Fruit fly (Drosophila melanogaster) whole organism, embryonic: ENCODE results near the gene CG18557.

ENCODE experiments used
- CG11085 ChIP-seq: fragments of 200-800 bp; sonication (Bioruptor generic); IDR thresholded peaks from 2 replicates; pipeline ENCODE4 v1.3.6; 2022; ENCODE audit warnings: missing biosample characterization, missing genetic modification characterization
- CG11560 ChIP-seq: fragments of 200-800 bp; sonication (Bioruptor generic); IDR thresholded peaks from 3 replicates; pipeline ENCODE4 v1.3.6; 2022; ENCODE audit warnings: missing biosample characterization, missing genetic modification characterization
- CG13775 ChIP-seq: fragments of 200-800 bp; sonication (Bioruptor generic); optimal IDR thresholded peaks from 3 replicates; lab custom pipeline; 2017; ENCODE audit warnings: missing biosample characterization, mild to moderate bottlenecking, missing genetic modification characterization
- CG17186 ChIP-seq: fragments of 200-800 bp; sonication (Bioruptor generic); optimal IDR thresholded peaks from 3 replicates; lab custom pipeline; 2017; ENCODE audit warnings: missing biosample characterization, missing genetic modification reagents, missing genetic modification characterization
- CG2199 ChIP-seq: fragments of 200-800 bp; sonication (Bioruptor generic); IDR thresholded peaks from 3 replicates; pipeline ENCODE4 v1.3.6; 2022; ENCODE audit warnings: missing biosample characterization, missing genetic modification characterization
- CG3281 ChIP-seq: fragments of 200-800 bp; sonication (Bioruptor generic); optimal IDR thresholded peaks from 3 replicates; lab custom pipeline; 2017; ENCODE audit warnings: missing biosample characterization, mild to moderate bottlenecking, missing genetic modification characterization
- CG3407 ChIP-seq: fragments of 200-800 bp; sonication (Bioruptor generic); optimal IDR thresholded peaks from 2 replicates; lab custom pipeline; 2018; ENCODE audit warnings: missing biosample characterization, mild to moderate bottlenecking, missing genetic modification characterization
- CG34376 ChIP-seq: fragments of 200-800 bp; sonication (Bioruptor generic); optimal IDR thresholded peaks from 2 replicates; lab custom pipeline; 2018; ENCODE audit warnings: missing biosample characterization, mild to moderate bottlenecking, missing genetic modification characterization
- CG4617 ChIP-seq: fragments of 200-800 bp; sonication (Bioruptor generic); optimal IDR thresholded peaks from 3 replicates; lab custom pipeline; 2016; ENCODE audit warnings: missing biosample characterization, missing genetic modification characterization, borderline replicate concordance
- CG6813 ChIP-seq: fragments of 200-800 bp; sonication (Bioruptor generic); optimal IDR thresholded peaks from 2 replicates; lab custom pipeline; 2017; ENCODE audit warnings: missing biosample characterization, missing genetic modification characterization, mild to moderate bottlenecking, moderate library complexity, missing genetic modification reagents
- CG7745 ChIP-seq: fragments of 200-800 bp; sonication (Bioruptor generic); optimal IDR thresholded peaks from 2 replicates; lab custom pipeline; 2018; ENCODE audit warnings: missing biosample characterization, mild to moderate bottlenecking, missing genetic modification characterization, moderate library complexity
- CG7786 ChIP-seq: fragments of 200-800 bp; sonication (Bioruptor generic); optimal IDR thresholded peaks from 2 replicates; lab custom pipeline; 2016; ENCODE audit warnings: missing biosample characterization, missing genetic modification characterization
- CG7963 ChIP-seq: fragments of 200-800 bp; sonication (Bioruptor generic); IDR thresholded peaks from 3 replicates; pipeline ENCODE4 v1.3.6; 2022; ENCODE audit warnings: missing biosample characterization, missing genetic modification characterization; ENCODE audit not compliant: partially characterized antibody
- CHES-1-like ChIP-seq: fragments of 200-800 bp; sonication (Bioruptor generic); optimal IDR thresholded peaks from 2 replicates; lab custom pipeline; 2016; ENCODE audit warnings: missing biosample characterization, missing genetic modification characterization
- Dad ChIP-seq: fragments of 200-800 bp; sonication (Bioruptor generic); optimal IDR thresholded peaks from 3 replicates; lab custom pipeline; 2016; ENCODE audit warnings: missing biosample characterization, missing genetic modification characterization
- Doc2 ChIP-seq: fragments of 200-800 bp; sonication (Bioruptor generic); IDR thresholded peaks from 2 replicates; pipeline ENCODE4 v1.3.6; 2022; ENCODE audit warnings: missing biosample characterization, missing genetic modification characterization
- Elba2 ChIP-seq: fragments of 200-800 bp; sonication (Bioruptor generic); optimal IDR thresholded peaks from 3 replicates; lab custom pipeline; 2016; ENCODE audit warnings: missing biosample characterization, missing genetic modification characterization
- GATAe ChIP-seq: fragments of 200-800 bp; sonication (Bioruptor generic); conservative IDR thresholded peaks from 2 replicates; pipeline ENCODE4 v1.3.6; 2022; ENCODE audit warnings: missing biosample characterization, missing genetic modification characterization
- HHEX ChIP-seq: fragments of 200-800 bp; sonication (Bioruptor generic); optimal IDR thresholded peaks from 3 replicates; lab custom pipeline; 2017; ENCODE audit warnings: missing biosample characterization, mild to moderate bottlenecking, missing genetic modification characterization, missing genetic modification reagents
- HLH4C ChIP-seq: fragments of 200-800 bp; sonication (Bioruptor generic); IDR thresholded peaks from 3 replicates; pipeline ENCODE4 v1.3.6; 2022; ENCODE audit warnings: missing biosample characterization, missing genetic modification characterization; ENCODE audit not compliant: partially characterized antibody
- Hey ChIP-seq: fragments of 200-800 bp; sonication (Bioruptor generic); optimal IDR thresholded peaks from 3 replicates; lab custom pipeline; 2018; ENCODE audit warnings: missing biosample characterization, mild to moderate bottlenecking, missing genetic modification characterization
- Hmr ChIP-seq: fragments of 200-800 bp; sonication (Bioruptor generic); optimal IDR thresholded peaks from 3 replicates; lab custom pipeline; 2017; ENCODE audit warnings: mild to moderate bottlenecking, missing biosample characterization, missing genetic modification reagents, missing genetic modification characterization
- MBD-R2 ChIP-seq: fragments of 200-800 bp; sonication (Bioruptor generic); IDR thresholded peaks from 2 replicates; pipeline ENCODE4 v1.3.6; 2022; ENCODE audit warnings: missing biosample characterization, missing genetic modification characterization
- Mad ChIP-seq: fragments of 200-800 bp; sonication (Bioruptor generic); optimal IDR thresholded peaks from 2 replicates; lab custom pipeline; 2016; ENCODE audit warnings: missing biosample characterization, missing genetic modification characterization
- Optix ChIP-seq: fragments of 200-800 bp; sonication (Bioruptor generic); IDR thresholded peaks from 3 replicates; pipeline ENCODE4 v1.3.6; 2022; ENCODE audit warnings: missing biosample characterization, missing genetic modification characterization
- Rfx ChIP-seq: fragments of 200-800 bp; sonication (Bioruptor generic); IDR thresholded peaks from 2 replicates; pipeline ENCODE4 v1.3.6; 2022; ENCODE audit warnings: missing biosample characterization, missing genetic modification characterization
- Scr ChIP-seq: fragments of 200-800 bp; sonication (Bioruptor generic); IDR thresholded peaks from 2 replicates; pipeline ENCODE4 v1.3.6; 2022; ENCODE audit warnings: missing biosample characterization, missing genetic modification characterization; ENCODE audit not compliant: partially characterized antibody
- Sox100B ChIP-seq: fragments of 200-800 bp; sonication (Bioruptor generic); optimal IDR thresholded peaks from 3 replicates; lab custom pipeline; 2018; ENCODE audit warnings: missing biosample characterization, mild to moderate bottlenecking, missing genetic modification characterization
- Sry-β ChIP-seq: fragments of 200-800 bp; sonication (Bioruptor generic); optimal IDR thresholded peaks from 2 replicates; lab custom pipeline; 2018; ENCODE audit warnings: missing biosample characterization, mild to moderate bottlenecking, missing genetic modification characterization, moderate library complexity
- Taf1 ChIP-seq: fragments of 200-800 bp; sonication (Bioruptor generic); IDR thresholded peaks from 2 replicates; pipeline ENCODE4 v1.3.6; 2022; ENCODE audit warnings: missing biosample characterization, missing genetic modification characterization
- ash1 ChIP-seq: fragments of 200-800 bp; sonication (Bioruptor generic); optimal IDR thresholded peaks from 2 replicates; lab custom pipeline; 2018; ENCODE audit warnings: missing biosample characterization, mild to moderate bottlenecking, missing genetic modification characterization
- btn ChIP-seq: fragments of 200-800 bp; sonication (Bioruptor generic); optimal IDR thresholded peaks from 2 replicates; lab custom pipeline; 2016; ENCODE audit warnings: missing biosample characterization, missing genetic modification characterization
- cg ChIP-seq: fragments of 200-800 bp; sonication (Bioruptor generic); optimal IDR thresholded peaks from 3 replicates; lab custom pipeline; 2019; ENCODE audit warnings: missing biosample characterization, mild to moderate bottlenecking, missing genetic modification characterization, moderate library complexity
- chm ChIP-seq: fragments of 200-800 bp; sonication (Bioruptor generic); IDR thresholded peaks from 2 replicates; pipeline ENCODE4 v1.3.6; 2022; ENCODE audit warnings: missing biosample characterization, missing genetic modification characterization
- danr ChIP-seq: fragments of 200-800 bp; sonication (Bioruptor generic); IDR thresholded peaks from 2 replicates; pipeline ENCODE4 v1.3.6; 2022; ENCODE audit warnings: missing biosample characterization, missing genetic modification characterization
- dpn ChIP-seq, 2 experiments: fragments of 200-800 bp; sonication (Bioruptor generic); optimal IDR thresholded peaks; 3 replicates each; lab custom pipeline; 2016; ENCODE audit warnings: missing biosample characterization in 2 of 2, missing genetic modification characterization in 2 of 2
- en ChIP-seq: fragments of 200-800 bp; sonication (Bioruptor generic); optimal IDR thresholded peaks from 2 replicates; lab custom pipeline; 2016; ENCODE audit warnings: missing biosample characterization, missing genetic modification characterization
- esg ChIP-seq: fragments of 200-800 bp; sonication (Bioruptor generic); conservative IDR thresholded peaks from 2 replicates; pipeline ENCODE4 v1.3.6; 2022; ENCODE audit warnings: missing biosample characterization, missing genetic modification characterization
- grn ChIP-seq: fragments of 200-800 bp; sonication (Bioruptor generic); optimal IDR thresholded peaks from 3 replicates; lab custom pipeline; 2017; ENCODE audit warnings: missing biosample characterization, missing genetic modification characterization
- gsb ChIP-seq: fragments of 200-800 bp; sonication (Bioruptor generic); IDR thresholded peaks from 2 replicates; pipeline ENCODE4 v1.3.6; 2022; ENCODE audit warnings: missing biosample characterization, missing genetic modification characterization
- hbn ChIP-seq: fragments of 200-800 bp; sonication (Bioruptor generic); IDR thresholded peaks from 2 replicates; pipeline ENCODE4 v1.3.6; 2022; ENCODE audit warnings: missing biosample characterization, missing genetic modification characterization; ENCODE audit not compliant: partially characterized antibody
- inv ChIP-seq: fragments of 200-800 bp; sonication (Bioruptor generic); IDR thresholded peaks from 2 replicates; pipeline ENCODE4 v1.3.6; 2022; ENCODE audit warnings: missing biosample characterization, missing genetic modification characterization; ENCODE audit not compliant: partially characterized antibody
- lov ChIP-seq, 2 experiments: fragments of 200-800 bp in 1 of 2; fragments of >200 bp in 1 of 2; sonication (Bioruptor generic) in 1 of 2; IDR thresholded peaks in 1 of 2; optimal IDR thresholded peaks in 1 of 2; 2 replicates in 1 of 2; 3 replicates in 1 of 2; pipeline versions ENCODE4 v1.3.6 to Lab custom; 2017 to 2022; ENCODE audit warnings: missing biosample characterization in 1 of 2, missing genetic modification characterization in 1 of 2
- mirr ChIP-seq: fragments of 200-800 bp; sonication (Bioruptor generic); optimal IDR thresholded peaks from 3 replicates; lab custom pipeline; 2018; ENCODE audit warnings: missing biosample characterization, mild to moderate bottlenecking, missing genetic modification characterization
- nerfin-2 ChIP-seq: fragments of 200-800 bp; sonication (Bioruptor generic); IDR thresholded peaks from 2 replicates; pipeline ENCODE4 v1.3.6; 2022; ENCODE audit warnings: missing biosample characterization, missing genetic modification characterization; ENCODE audit not compliant: partially characterized antibody
- so ChIP-seq: fragments of 200-800 bp; sonication (Bioruptor generic); IDR thresholded peaks from 3 replicates; pipeline ENCODE4 v1.3.6; 2022; ENCODE audit warnings: missing biosample characterization, missing genetic modification characterization
- tio ChIP-seq: fragments of 200-800 bp; sonication (Bioruptor generic); optimal IDR thresholded peaks from 2 replicates; lab custom pipeline; 2017; ENCODE audit warnings: missing biosample characterization, missing genetic modification characterization, inconsistent platforms
- twi ChIP-seq: fragments of 200-800 bp; optimal IDR thresholded peaks from 2 replicates; lab custom pipeline; 2019; ENCODE audit warnings: missing biosample characterization, mild to moderate bottlenecking, missing genetic modification characterization, moderate library complexity
- wdn ChIP-seq: fragments of 200-800 bp; sonication (Bioruptor generic); IDR thresholded peaks from 2 replicates; pipeline ENCODE4 v1.3.6; 2022; ENCODE audit warnings: missing biosample characterization, missing genetic modification characterization

CG18557 gene

DNA sequence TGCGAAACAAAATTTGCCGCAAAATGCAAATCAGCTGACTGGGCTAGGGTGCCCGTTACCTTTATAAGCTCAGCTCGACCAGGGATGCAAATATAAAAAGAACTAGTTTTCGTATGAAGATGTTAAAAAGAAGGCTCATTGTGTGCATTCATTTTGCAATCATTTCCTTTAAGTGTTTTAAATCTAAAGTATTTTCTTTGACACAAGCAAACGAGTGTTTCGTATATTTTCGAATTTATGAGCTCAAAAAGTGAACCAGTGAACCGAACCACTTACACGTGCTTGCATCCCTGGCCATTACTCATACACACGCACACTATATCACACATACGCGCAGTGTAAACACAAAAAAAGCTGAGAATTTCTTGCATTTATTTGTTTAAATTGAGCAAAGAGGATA lies 32.7 kb upstream of the CG18557 start, which contains the start of the genes Prx6a and Sbat (continued):
- peak; percentile 91 for TF ChIP-seq CG34376 (GFP tag; lab: Kevin White, UChicago)
- TF ChIP-seq grn = no peak
- no peak for TF ChIP-seq CG3407 (GFP tag; lab: Kevin White, UChicago)
- no peak for TF ChIP-seq HLH4C (GFP tag; lab: Robert Waterston, UW)
- TF ChIP-seq CG6813 (GFP tag; lab: Kevin White, UChicago) = peak; percentile 25
- no peak for TF ChIP-seq CG7745 (tag; lab: Kevin White, UChicago)
- TF ChIP-seq CG17186 (GFP tag; lab: Kevin White, UChicago) = peak; percentile 23
- TF ChIP-seq esg (GFP tag; lab: Robert Waterston, UW) = peak; percentile 64
- peak; percentile 76 for TF ChIP-seq CG3281 (GFP tag; lab: Kevin White, UChicago)
- TF ChIP-seq Sox100B (GFP tag; lab: Kevin White, UChicago) = peak; percentile 50
- peak; percentile 34; the same call in 1 of the 2 replicates for TF ChIP-seq wdn
- peak; percentile 58; the same call in 1 of the 2 replicates for TF ChIP-seq Taf1 (GFP tag; lab: Robert Waterston, UW)
- TF ChIP-seq Dad (GFP tag; lab: Kevin White, UChicago) = peak; percentile 64
- peak; percentile 78 for TF ChIP-seq Hmr
- TF ChIP-seq GATAe = no peak; the same call in 1 of the 2 replicates
- peak; percentile 82 for TF ChIP-seq Rfx (GFP tag; lab: Robert Waterston, UW)
- no peak for TF ChIP-seq CG2199 (GFP tag; lab: Robert Waterston, UW)
- TF ChIP-seq Scr = peak; percentile 32; the same call in 1 of the 2 replicates
- TF ChIP-seq btn (GFP tag; lab: Kevin White, UChicago) = no peak
- TF ChIP-seq gsb (GFP tag; lab: Robert Waterston, UW) = 0 out of 2 replicates have a peak, but pooled peaks have one; percentile 30
- peak; percentile 67 for TF ChIP-seq HHEX (GFP tag; lab: Kevin White, UChicago)
- 0 out of 2 replicates have a peak, but pooled peaks have one; percentile 17 for TF ChIP-seq danr (GFP tag; lab: Robert Waterston, UW)
- TF ChIP-seq en (GFP tag; lab: Kevin White, UChicago) = peak; percentile 45
- TF ChIP-seq Sry-β (GFP tag; lab: Kevin White, UChicago) = peak; percentile 53
- peak; percentile 54; the same call in 1 of the 3 replicates for TF ChIP-seq CG11560 (tag; lab: Robert Waterston, UW)
- peak; percentile 53; the same call in 2 of the 3 replicates for TF ChIP-seq Optix (GFP tag; lab: Robert Waterston, UW)
- 0 out of 2 replicates have a peak, but pooled peaks have one; percentile 15 for TF ChIP-seq hbn (GFP tag; lab: Robert Waterston, UW)
- peak; percentile 74 for TF ChIP-seq dpn (GFP tag; optimal IDR thresholded peaks at IDR 0.05; lab: Kevin White, UChicago)
- peak; percentile 92 for TF ChIP-seq MBD-R2 (GFP tag; lab: Robert Waterston, UW)
- TF ChIP-seq CG11085 (GFP tag; lab: Robert Waterston, UW) = peak; percentile 59
- peak; percentile 27; the same call in 1 of the 2 replicates for TF ChIP-seq inv (GFP tag; lab: Robert Waterston, UW)
- TF ChIP-seq mirr (GFP tag; lab: Kevin White, UChicago) = peak; percentile 55
- TF ChIP-seq twi = peak; percentile 68
- TF ChIP-seq ash1 (GFP tag; lab: Kevin White, UChicago) = no peak
- TF ChIP-seq CG7963 = no peak
- TF ChIP-seq CG4617 (GFP tag; lab: Kevin White, UChicago) = peak; percentile 58
- TF ChIP-seq nerfin-2 (GFP tag; lab: Robert Waterston, UW) = no peak
- peak; percentile 95 for TF ChIP-seq cg (GFP tag; lab: Kevin White, UChicago)
- TF ChIP-seq CG13775 (GFP tag; lab: Kevin White, UChicago) = peak; percentile 69
- no peak for TF ChIP-seq Elba2 (GFP tag; lab: Kevin White, UChicago)
- peak; percentile 77 for TF ChIP-seq CG7786 (GFP tag; lab: Kevin White, UChicago)
- peak; percentile 2 for TF ChIP-seq Hey (tag; lab: Kevin White, UChicago)
- TF ChIP-seq Doc2 = peak; percentile 10; the same call in 1 of the 2 replicates
- no peak for TF ChIP-seq tio (GFP tag; lab: Kevin White, UChicago)
- TF ChIP-seq so (GFP tag; lab: Robert Waterston, UW) = no peak
- TF ChIP-seq Mad (GFP tag; lab: Kevin White, UChicago) = peak; percentile 46
- TF ChIP-seq chm (GFP tag; lab: Robert Waterston, UW) = no peak
- TF ChIP-seq CHES-1-like (GFP tag; lab: Kevin White, UChicago) = peak; percentile 83
- no peak for TF ChIP-seq lov (optimal IDR thresholded peaks at IDR 0.05; lab: Kevin White, UChicago)
- no peak for TF ChIP-seq lov (GFP tag; IDR thresholded peaks at IDR 0.05; lab: Robert Waterston, UW)
